Fruit fly (Drosophila melanogaster) whole organism, embryonic: ENCODE data around the gene nerfin-2.

Experiments used
- Abd-B ChIP-seq: fragments of 200-800 bp; sonication (Bioruptor generic); optimal IDR thresholded peaks from 2 replicates; lab custom pipeline; 2018; ENCODE audit warnings: missing biosample characterization, mild to moderate bottlenecking, missing genetic modification characterization, moderate library complexity
- Awh ChIP-seq: fragments of 200-800 bp; sonication (Bioruptor generic); IDR thresholded peaks from 2 replicates; pipeline ENCODE4, ENCODE4 v1.3.6; 2022; ENCODE audit warnings: missing biosample characterization, missing genetic modification characterization
- Blimp-1 ChIP-seq: fragments of 200-800 bp; sonication (Bioruptor generic); optimal IDR thresholded peaks from 3 replicates; lab custom pipeline; 2018; ENCODE audit warnings: missing biosample characterization, missing genetic modification characterization, mild to moderate bottlenecking, moderate library complexity, missing genetic modification reagents
- CG10565 ChIP-seq: fragments of 200-800 bp; sonication (Bioruptor generic); optimal IDR thresholded peaks from 3 replicates; lab custom pipeline; 2016; ENCODE audit warnings: missing biosample characterization, mild to moderate bottlenecking, missing genetic modification characterization
- CG10959 ChIP-seq: fragments of 200-800 bp; sonication (Bioruptor generic); IDR thresholded peaks from 2 replicates; pipeline ENCODE4 v1.3.6; 2022; ENCODE audit warnings: missing biosample characterization, missing genetic modification characterization
- CG13296 ChIP-seq: fragments of 200-800 bp; sonication (Bioruptor generic); optimal IDR thresholded peaks from 3 replicates; lab custom pipeline; 2018; ENCODE audit warnings: missing biosample characterization, mild to moderate bottlenecking, missing genetic modification characterization
- CG14014 ChIP-seq: fragments of 200-800 bp; sonication (Bioruptor generic); IDR thresholded peaks from 2 replicates; pipeline ENCODE4 v1.3.6; 2022; ENCODE audit warnings: missing biosample characterization, missing genetic modification characterization
- CG14441 ChIP-seq: fragments of 200-800 bp; sonication (Bioruptor generic); IDR thresholded peaks from 2 replicates; pipeline ENCODE4 v1.3.6; 2022; ENCODE audit warnings: missing biosample characterization, missing genetic modification characterization
- CG14667 ChIP-seq: fragments of 200-800 bp; sonication (Bioruptor generic); IDR thresholded peaks from 2 replicates; pipeline ENCODE4 v1.3.6; 2022; ENCODE audit warnings: missing biosample characterization, missing genetic modification characterization
- CG15514 ChIP-seq: fragments of 200-800 bp; sonication (Bioruptor generic); optimal IDR thresholded peaks from 3 replicates; lab custom pipeline; 2017; ENCODE audit warnings: missing biosample characterization, missing genetic modification characterization, mild to moderate bottlenecking, moderate library complexity, missing genetic modification reagents
- CG16779 ChIP-seq: fragments of 200-800 bp; sonication (Bioruptor generic); IDR thresholded peaks from 2 replicates; pipeline ENCODE4 v1.3.6; 2022; ENCODE audit warnings: missing biosample characterization, missing genetic modification characterization
- CG16863 ChIP-seq: fragments of 200-800 bp; sonication (Bioruptor generic); optimal IDR thresholded peaks from 3 replicates; lab custom pipeline; 2016; ENCODE audit warnings: missing biosample characterization, missing genetic modification characterization
- CG17802 ChIP-seq: fragments of 200-800 bp; sonication (Bioruptor generic); optimal IDR thresholded peaks from 2 replicates; lab custom pipeline; 2018; ENCODE audit warnings: missing biosample characterization, mild to moderate bottlenecking, missing genetic modification characterization, moderate library complexity
- CG18476 ChIP-seq: fragments of 200-800 bp; sonication (Bioruptor generic); optimal IDR thresholded peaks from 2 replicates; lab custom pipeline; 2016; ENCODE audit warnings: missing biosample characterization, mild to moderate bottlenecking, missing genetic modification characterization
- CG2712 ChIP-seq: fragments of 200-800 bp; optimal IDR thresholded peaks from 3 replicates; lab custom pipeline; 2019; ENCODE audit warnings: missing biosample characterization, mild to moderate bottlenecking, missing genetic modification characterization, moderate library complexity
- CG32767 ChIP-seq: fragments of 200-800 bp; sonication (Bioruptor generic); IDR thresholded peaks from 2 replicates; pipeline ENCODE4 v1.3.6; 2022; ENCODE audit warnings: missing biosample characterization, missing genetic modification characterization
- CG32772 ChIP-seq: fragments of 200-800 bp; sonication (Bioruptor generic); IDR thresholded peaks from 2 replicates; pipeline ENCODE4 v1.3.6; 2022; ENCODE audit warnings: missing biosample characterization, missing genetic modification characterization
- CG3726 ChIP-seq: fragments of 200-800 bp; sonication (Bioruptor generic); IDR thresholded peaks from 3 replicates; pipeline ENCODE4, ENCODE4 v1.3.6; 2022; ENCODE audit warnings: missing biosample characterization, missing genetic modification characterization
- CG3838 ChIP-seq: fragments of 200-800 bp; sonication (Bioruptor generic); optimal IDR thresholded peaks from 3 replicates; lab custom pipeline; 2016; ENCODE audit warnings: missing biosample characterization, missing genetic modification characterization
- CG4328 ChIP-seq: fragments of 200-800 bp; sonication (Bioruptor generic); optimal IDR thresholded peaks from 3 replicates; lab custom pipeline; 2017; ENCODE audit warnings: missing biosample characterization, missing genetic modification reagents, missing genetic modification characterization
- Dip2 ChIP-seq: fragments of 200-800 bp; sonication (Bioruptor generic); IDR thresholded peaks from 2 replicates; pipeline ENCODE4 v1.3.6; 2022; ENCODE audit warnings: missing biosample characterization, missing genetic modification characterization
- Eip74EF ChIP-seq, 2 experiments: fragments of 200-800 bp in 1 of 2; fragments of >200 bp in 1 of 2; sonication (Bioruptor generic) in 1 of 2; optimal IDR thresholded peaks; 2 replicates each; lab custom pipeline; 2017 to 2019; ENCODE audit warnings: missing biosample characterization in 2 of 2, missing genetic modification characterization in 2 of 2, mild to moderate bottlenecking in 1 of 2, moderate library complexity in 1 of 2
- HLH4C ChIP-seq: fragments of 200-800 bp; sonication (Bioruptor generic); IDR thresholded peaks from 3 replicates; pipeline ENCODE4 v1.3.6; 2022; ENCODE audit warnings: missing biosample characterization, missing genetic modification characterization; ENCODE audit not compliant: partially characterized antibody
- Jarid2 ChIP-seq: fragments of 200-800 bp; sonication (Bioruptor generic); optimal IDR thresholded peaks from 3 replicates; lab custom pipeline; 2017; ENCODE audit warnings: mild to moderate bottlenecking, missing biosample characterization, missing genetic modification reagents, missing genetic modification characterization
- NFAT ChIP-seq: fragments of 200-800 bp; sonication (Bioruptor generic); IDR thresholded peaks from 2 replicates; pipeline ENCODE4 v1.3.6; 2022; ENCODE audit warnings: missing biosample characterization, missing genetic modification characterization
- Nf-YA ChIP-seq: fragments of 200-800 bp; sonication (Bioruptor generic); IDR thresholded peaks from 2 replicates; pipeline ENCODE4 v1.3.6; 2022; ENCODE audit warnings: missing biosample characterization, missing genetic modification characterization
- Nf-YB ChIP-seq: fragments of 200-800 bp; sonication (Bioruptor generic); optimal IDR thresholded peaks from 3 replicates; lab custom pipeline; 2019; ENCODE audit warnings: missing biosample characterization, mild to moderate bottlenecking, missing genetic modification characterization, moderate library complexity
- Opbp ChIP-seq: fragments of 200-800 bp; sonication (Bioruptor generic); IDR thresholded peaks from 3 replicates; pipeline ENCODE4 v1.3.6; 2022; ENCODE audit warnings: missing biosample characterization, missing genetic modification characterization; ENCODE audit not compliant: partially characterized antibody
- Trl ChIP-seq, 3 experiments: fragments of >200 bp in 2 of 3; fragments of 200-800 bp in 1 of 3; sonication (Bioruptor generic) in 1 of 3; optimal IDR thresholded peaks; 2 replicates in 1 of 3; 3 replicates in 2 of 3; lab custom pipeline; 2016 to 2017; ENCODE audit warnings: missing biosample characterization in 1 of 3, missing genetic modification characterization in 1 of 3
- ara ChIP-seq: fragments of 200-800 bp; sonication (Bioruptor generic); IDR thresholded peaks from 2 replicates; pipeline ENCODE4 v1.3.6; 2022; ENCODE audit warnings: missing biosample characterization, missing genetic modification characterization
- chn ChIP-seq: fragments of 200-800 bp; sonication (Bioruptor generic); optimal IDR thresholded peaks from 2 replicates; lab custom pipeline; 2016; ENCODE audit warnings: missing biosample characterization, missing genetic modification characterization
- danr ChIP-seq: fragments of 200-800 bp; sonication (Bioruptor generic); IDR thresholded peaks from 2 replicates; pipeline ENCODE4 v1.3.6; 2022; ENCODE audit warnings: missing biosample characterization, missing genetic modification characterization
- dati ChIP-seq: fragments of 200-800 bp; sonication (Bioruptor generic); IDR thresholded peaks from 2 replicates; pipeline ENCODE4 v1.3.6; 2022; ENCODE audit warnings: missing biosample characterization, missing genetic modification characterization
- dpn ChIP-seq, 2 experiments: fragments of 200-800 bp; sonication (Bioruptor generic); optimal IDR thresholded peaks; 3 replicates each; lab custom pipeline; 2016; ENCODE audit warnings: missing biosample characterization in 2 of 2, missing genetic modification characterization in 2 of 2
- exex ChIP-seq: fragments of 200-800 bp; sonication (Bioruptor generic); optimal IDR thresholded peaks from 4 replicates; lab custom pipeline; 2018; ENCODE audit warnings: missing biosample characterization, mild to moderate bottlenecking, missing genetic modification characterization, moderate library complexity
- hb ChIP-seq: fragments of 200-800 bp; sonication (Bioruptor generic); IDR thresholded peaks from 3 replicates; pipeline ENCODE4 v1.3.6; 2022; ENCODE audit warnings: missing biosample characterization, missing genetic modification characterization; ENCODE audit not compliant: partially characterized antibody
- hkb ChIP-seq, 2 experiments: fragments of 200-800 bp in 1 of 2; fragments of >200 bp in 1 of 2; sonication (Bioruptor generic) in 1 of 2; IDR thresholded peaks in 1 of 2; optimal IDR thresholded peaks in 1 of 2; 2 replicates each; pipeline versions ENCODE4 v1.3.6 to Lab custom; 2017 to 2022; ENCODE audit warnings: missing biosample characterization in 1 of 2, missing genetic modification characterization in 1 of 2
- hth ChIP-seq: fragments of >200 bp; optimal IDR thresholded peaks from 2 replicates; lab custom pipeline; 2017; ENCODE audit warnings: inconsistent platforms
- luna ChIP-seq: fragments of 200-800 bp; sonication (Bioruptor generic); optimal IDR thresholded peaks from 2 replicates; lab custom pipeline; 2016; ENCODE audit warnings: missing biosample characterization, missing genetic modification characterization
- odd ChIP-seq: fragments of 200-800 bp; sonication (Bioruptor generic); optimal IDR thresholded peaks from 2 replicates; lab custom pipeline; 2017; ENCODE audit warnings: missing biosample characterization, mild to moderate bottlenecking, missing genetic modification characterization
- onecut ChIP-seq: fragments of 200-800 bp; sonication (Bioruptor generic); IDR thresholded peaks from 2 replicates; pipeline ENCODE4 v1.3.6; 2022; ENCODE audit warnings: missing biosample characterization, missing genetic modification characterization
- p53 ChIP-seq: fragments of 200-800 bp; sonication (Bioruptor generic); optimal IDR thresholded peaks from 2 replicates; lab custom pipeline; 2016; ENCODE audit warnings: missing biosample characterization, missing genetic modification characterization
- pb ChIP-seq: fragments of 200-800 bp; sonication (Bioruptor generic); optimal IDR thresholded peaks from 3 replicates; lab custom pipeline; 2016; ENCODE audit warnings: missing biosample characterization, missing genetic modification characterization
- pfk ChIP-seq: fragments of 200-800 bp; sonication (Bioruptor generic); optimal IDR thresholded peaks from 2 replicates; lab custom pipeline; 2018; ENCODE audit warnings: missing biosample characterization, mild to moderate bottlenecking, missing genetic modification characterization, moderate library complexity
- schlank ChIP-seq: fragments of 200-800 bp; sonication (Bioruptor generic); optimal IDR thresholded peaks from 2 replicates; lab custom pipeline; 2018; ENCODE audit warnings: missing biosample characterization, mild to moderate bottlenecking, missing genetic modification characterization
- stc ChIP-seq: fragments of 200-800 bp; sonication (Bioruptor generic); IDR thresholded peaks from 2 replicates; pipeline ENCODE4 v1.3.6; 2022; ENCODE audit warnings: missing biosample characterization, missing genetic modification characterization
- wor ChIP-seq: fragments of 200-800 bp; sonication (Bioruptor generic); IDR thresholded peaks from 2 replicates; pipeline ENCODE4 v1.3.6; 2022; ENCODE audit warnings: missing biosample characterization, missing genetic modification characterization
- zf30C ChIP-seq: fragments of 200-800 bp; sonication (Bioruptor generic); optimal IDR thresholded peaks from 3 replicates; lab custom pipeline; 2018; ENCODE audit warnings: missing biosample characterization, mild to moderate bottlenecking, missing genetic modification characterization
- zfh2 ChIP-seq: fragments of 200-800 bp; sonication (Bioruptor generic); optimal IDR thresholded peaks from 2 replicates; lab custom pipeline; 2016; ENCODE audit warnings: missing biosample characterization, missing genetic modification characterization

The nerfin-2 gene

dm6 chr3R:10048035-10048774 lies 22.7 kb upstream of the nerfin-2 start (continued):
- TF ChIP-seq Awh (GFP tag; lab: Robert Waterston, UW) (no peak), CG4328 (no peak), zf30C (GFP tag; lab: Kevin White, UChicago) (no peak), CG14441 (GFP tag; lab: Robert Waterston, UW) (no peak), CG2712 (tag; lab: Kevin White, UChicago) (peak; percentile 59), HLH4C (GFP tag; lab: Robert Waterston, UW) (no peak), onecut (GFP tag; lab: Robert Waterston, UW) (peak; percentile 26; the same call in 1 of the 2 replicates), hkb (optimal IDR thresholded peaks at IDR 0.05; lab: Kevin White, UChicago) (no peak), hkb (GFP tag; IDR thresholded peaks at IDR 0.05; lab: Robert Waterston, UW) (no peak), CG17802 (no peak), hb (GFP tag; lab: Robert Waterston, UW) (no peak), wor (no peak), chn (no peak), p53 (no peak), CG15514 (GFP tag; lab: Kevin White, UChicago) (no peak), Nf-YB (peak; percentile 17), CG10565 (GFP tag; lab: Kevin White, UChicago) (no peak), CG3726 (GFP tag; lab: Robert Waterston, UW) (no peak), NFAT (GFP tag; lab: Robert Waterston, UW) (no peak), luna (no peak), hth (lab: Kevin White, UChicago) (no peak), CG13296 (GFP tag; lab: Kevin White, UChicago) (no peak), CG14014 (no peak), Abd-B (GFP tag; lab: Kevin White, UChicago) (peak; percentile 13), Trl (optimal IDR thresholded peaks at IDR 0.05; lab: Kevin White, UChicago) (no peak), Trl (GFP tag; optimal IDR thresholded peaks at IDR 0.05; lab: Kevin White, UChicago) (no peak), odd (GFP tag; lab: Kevin White, UChicago) (peak; percentile 8), CG10959 (no peak), CG16779 (no peak), CG18476 (GFP tag; lab: Kevin White, UChicago) (no peak), Blimp-1 (peak; percentile 56), dati (GFP tag; lab: Robert Waterston, UW) (no peak), zfh2 (GFP tag; lab: Kevin White, UChicago) (peak; percentile 7), Opbp (GFP tag; lab: Robert Waterston, UW) (no peak), Jarid2 (GFP tag; lab: Kevin White, UChicago) (no peak), CG32767 (no peak), Nf-YA (GFP tag; lab: Robert Waterston, UW) (no peak), ara (GFP tag; lab: Robert Waterston, UW) (no peak), dpn (GFP tag; optimal IDR thresholded peaks at IDR 0.05; lab: Kevin White, UChicago) (peak in 1 of 2 experiments; percentile 18), pb (GFP tag; lab: Kevin White, UChicago) (no peak), pfk (no peak), exex (no peak), danr (GFP tag; lab: Robert Waterston, UW) (no peak), schlank (tag; lab: Kevin White, UChicago) (no peak), Dip2 (no peak), CG3838 (GFP tag; lab: Kevin White, UChicago) (no peak), Eip74EF (GFP tag; optimal IDR thresholded peaks at IDR 0.05; lab: Kevin White, UChicago) (peak in 1 of 2 experiments; percentile 39), stc (GFP tag; lab: Robert Waterston, UW) (no peak), CG32772 (GFP tag; lab: Robert Waterston, UW) (no peak), CG14667 (GFP tag; lab: Robert Waterston, UW) (no peak), CG16863 (GFP tag; lab: Kevin White, UChicago) (no peak)
